Fruit fly (Drosophila melanogaster): ENCODE results near the gene Acox3.

Acox3 gene

dm6 chr2L:6455955-6456599, 7.9 kb upstream of the Acox3 start, which contains the start of gene frj (continued):
- TF ChIP-seq B-H2 (GFP tag; optimal IDR thresholded peaks at IDR 0.05) (no peak), Nf-YC (tag; optimal IDR thresholded peaks at IDR 0.05) (peak; percentile 62), chn (GFP tag; optimal IDR thresholded peaks at IDR 0.05) (peak; percentile 55), tna (GFP tag; IDR thresholded peaks at IDR 0.05; ENCODE audit: partially characterized antibody) (no peak), Dek (tag; optimal IDR thresholded peaks at IDR 0.05) (peak; percentile 57), ind (GFP tag; optimal IDR thresholded peaks at IDR 0.05) (peak; percentile 73), seq (GFP tag; IDR thresholded peaks at IDR 0.05) (no peak), CG13894 (tag; optimal IDR thresholded peaks at IDR 0.05) (peak; percentile 51), gcm2 (GFP tag; optimal IDR thresholded peaks at IDR 0.05) (no peak), slou (GFP tag; optimal IDR thresholded peaks at IDR 0.05) (peak; percentile 37), ssp (GFP tag; IDR thresholded peaks at IDR 0.05) (peak; percentile 99), gem (tag; optimal IDR thresholded peaks at IDR 0.05) (peak; percentile 76), wek (GFP tag; optimal IDR thresholded peaks at IDR 0.05) (no peak), br (optimal IDR thresholded peaks at IDR 0.05) (no peak), H2.0 (GFP tag; IDR thresholded peaks at IDR 0.05) (peak; percentile 56), MTF-1 (GFP tag; optimal IDR thresholded peaks at IDR 0.05; ENCODE audit: borderline replicate concordance) (peak; percentile 31), CG33213 (GFP tag; optimal IDR thresholded peaks at IDR 0.05) (peak; percentile 76), HHEX (GFP tag; optimal IDR thresholded peaks at IDR 0.05) (no peak), Hsf (GFP tag; optimal IDR thresholded peaks at IDR 0.05) (peak; percentile 79), fd96Cb (tag; optimal IDR thresholded peaks at IDR 0.05) (peak; percentile 52), luna (GFP tag; optimal IDR thresholded peaks at IDR 0.05) (peak; percentile 21), ato (GFP tag; IDR thresholded peaks at IDR 0.05; ENCODE audit: partially characterized antibody) (0 out of 2 replicates have a peak, but pooled peaks have one; percentile 14), fu2 (GFP tag; optimal IDR thresholded peaks at IDR 0.05) (peak; percentile 53), Abd-B (GFP tag; optimal IDR thresholded peaks at IDR 0.05) (peak; percentile 80), HLH4C (GFP tag; IDR thresholded peaks at IDR 0.05; ENCODE audit: partially characterized antibody) (0 out of 3 replicates have a peak, but pooled peaks have one; percentile 45), CG9797 (GFP tag; optimal IDR thresholded peaks at IDR 0.05) (peak; percentile 94), CG17359 (tag; optimal IDR thresholded peaks at IDR 0.05) (peak; percentile 57), Dip2 (GFP tag; IDR thresholded peaks at IDR 0.05) (no peak), unc-4 (GFP tag; IDR thresholded peaks at IDR 0.05; ENCODE audit: partially characterized antibody) (peak; percentile 63), lilli (GFP tag; optimal IDR thresholded peaks at IDR 0.05) (peak; percentile 70), CG10366 (GFP tag; IDR thresholded peaks at IDR 0.05) (peak; percentile 66), Hr39 (optimal IDR thresholded peaks at IDR 0.05) (no peak), Atf3 (GFP tag; optimal IDR thresholded peaks at IDR 0.05) (peak; percentile 60), kay (GFP tag; optimal IDR thresholded peaks at IDR 0.05) (no peak), odd (GFP tag; optimal IDR thresholded peaks at IDR 0.05) (no peak), usp (GFP tag; optimal IDR thresholded peaks at IDR 0.05) (no peak), chinmo (GFP tag; IDR thresholded peaks at IDR 0.05; ENCODE audit: partially characterized antibody) (0 out of 4 replicates have a peak, but pooled peaks have one; percentile 59), CG6854 (GFP tag; optimal IDR thresholded peaks at IDR 0.05) (no peak), Hmr (GFP tag; optimal IDR thresholded peaks at IDR 0.05) (peak; percentile 75), hb (GFP tag; IDR thresholded peaks at IDR 0.05; ENCODE audit: partially characterized antibody) (peak; percentile 57; the same call in 2 of the 3 replicates), eyg (GFP tag; optimal IDR thresholded peaks at IDR 0.05) (peak; percentile 42), exex (tag; optimal IDR thresholded peaks at IDR 0.05) (peak; percentile 10), gsb (GFP tag; IDR thresholded peaks at IDR 0.05) (no peak), esg (GFP tag; conservative IDR thresholded peaks at IDR 0.05) (peak; percentile 56), CG7745 (tag; optimal IDR thresholded peaks at IDR 0.05) (no peak), run (tag; optimal IDR thresholded peaks at IDR 0.05) (no peak), repo (GFP tag; optimal IDR thresholded peaks at IDR 0.05) (peak; percentile 27), fru (optimal IDR thresholded peaks at IDR 0.05) (no peak), CG13624 (GFP tag; optimal IDR thresholded peaks at IDR 0.05) (peak; percentile 68), dmrt99B (tag; optimal IDR thresholded peaks at IDR 0.05) (peak; percentile 53)

Data from whole organism, embryonic.